Fruit fly (Drosophila melanogaster): ENCODE results near the gene CREG.

DNA sequence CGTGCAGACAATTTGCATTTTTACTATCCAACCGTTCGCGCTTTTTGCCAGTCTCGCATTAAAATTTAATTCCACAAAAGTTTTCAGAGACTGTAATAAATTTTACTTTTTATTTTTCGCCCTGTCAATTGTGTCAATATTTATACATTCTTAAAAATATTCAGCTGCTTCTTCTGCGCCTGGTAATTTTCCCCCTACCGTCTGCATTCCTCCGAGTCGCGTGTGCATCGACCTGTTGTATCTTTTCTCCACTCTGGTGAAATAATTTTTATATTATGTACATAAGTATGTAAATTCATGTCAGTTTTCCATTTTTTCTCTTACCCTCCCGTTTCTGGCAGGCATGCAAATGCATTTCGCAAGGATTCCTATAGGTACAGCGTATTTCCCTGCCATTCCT is 8.7 kb upstream of the CREG start, which contains the start of gene CG34279:
- TF ChIP-seq CG8478 (optimal IDR thresholded peaks at IDR 0.05), result no peak
- no peak for TF ChIP-seq CTCF (optimal IDR thresholded peaks at IDR 0.05)
